Fruit fly (Drosophila melanogaster) whole organism, adult: ENCODE results near the gene Tk.
"Not testable (repeated sequence)": the region's sequence is repeated elsewhere in the genome, so short reads cannot be mapped to it uniquely, and the experiment has no call there.

Source experiments
- CG11617 ChIP-seq: fragments of 200-800 bp; sonication (Bioruptor generic); optimal IDR thresholded peaks from 2 replicates; lab custom pipeline; 2017; ENCODE audit warnings: mild to moderate bottlenecking, missing biosample characterization, missing genetic modification reagents, missing genetic modification characterization
- CG12768 ChIP-seq: fragments of 200-800 bp; sonication (Bioruptor generic); optimal IDR thresholded peaks from 2 replicates; lab custom pipeline; 2017; ENCODE audit warnings: missing biosample characterization, missing genetic modification characterization, mild to moderate bottlenecking, moderate library complexity, missing genetic modification reagents
- CG14711 ChIP-seq: fragments of 200-800 bp; sonication (Bioruptor generic); optimal IDR thresholded peaks from 2 replicates; lab custom pipeline; 2018; ENCODE audit warnings: missing biosample characterization, mild to moderate bottlenecking, missing genetic modification characterization, moderate library complexity
- CG1620 ChIP-seq: fragments of 200-800 bp; sonication (Bioruptor generic); optimal IDR thresholded peaks from 2 replicates; lab custom pipeline; 2016; ENCODE audit warnings: missing biosample characterization, missing genetic modification characterization
- CG33017 ChIP-seq: fragments of 200-800 bp; sonication (Bioruptor generic); optimal IDR thresholded peaks from 2 replicates; lab custom pipeline; 2018; ENCODE audit warnings: missing biosample characterization, mild to moderate bottlenecking, missing genetic modification characterization, moderate library complexity
- CG5204 ChIP-seq: fragments of 200-800 bp; sonication (Bioruptor generic); optimal IDR thresholded peaks from 2 replicates; lab custom pipeline; 2016; ENCODE audit warnings: missing biosample characterization, missing genetic modification characterization
- CG7045 ChIP-seq: fragments of 200-800 bp; sonication (Bioruptor generic); optimal IDR thresholded peaks from 2 replicates; lab custom pipeline; 2017; ENCODE audit warnings: missing biosample characterization, mild to moderate bottlenecking, missing genetic modification characterization
- CG7101 ChIP-seq: fragments of 200-800 bp; sonication (Bioruptor generic); optimal IDR thresholded peaks from 2 replicates; lab custom pipeline; 2018; ENCODE audit warnings: missing biosample characterization, mild to moderate bottlenecking, missing genetic modification characterization, moderate library complexity
- Clk ChIP-seq: fragments of 200-800 bp; sonication (Bioruptor generic); optimal IDR thresholded peaks from 2 replicates; lab custom pipeline; 2017; ENCODE audit warnings: missing biosample characterization, missing genetic modification characterization
- Crg-1 ChIP-seq: fragments of 200-800 bp; sonication (Bioruptor generic); optimal IDR thresholded peaks from 2 replicates; lab custom pipeline; 2016; ENCODE audit warnings: missing biosample characterization, missing genetic modification characterization
- Hr96 ChIP-seq: fragments of 200-800 bp; sonication (Bioruptor generic); optimal IDR thresholded peaks from 2 replicates; lab custom pipeline; 2016; ENCODE audit warnings: missing biosample characterization, missing genetic modification characterization
- Mnt ChIP-seq: fragments of 200-800 bp; sonication (Bioruptor generic); optimal IDR thresholded peaks from 2 replicates; lab custom pipeline; 2016; ENCODE audit warnings: missing biosample characterization, mild to moderate bottlenecking, missing genetic modification characterization
- bab1 ChIP-seq: fragments of 200-800 bp; sonication (Bioruptor generic); optimal IDR thresholded peaks from 3 replicates; lab custom pipeline; 2019; ENCODE audit warnings: missing biosample characterization, mild to moderate bottlenecking, missing genetic modification characterization, moderate library complexity
- cic ChIP-seq: fragments of 200-800 bp; sonication (Bioruptor generic); optimal IDR thresholded peaks from 2 replicates; lab custom pipeline; 2017; ENCODE audit warnings: missing biosample characterization, mild to moderate bottlenecking, missing genetic modification characterization, moderate library complexity
- cnc ChIP-seq, 2 experiments: fragments of >200 bp; optimal IDR thresholded peaks; 2 replicates each; lab custom pipeline; 2017
- kay ChIP-seq: fragments of 200-800 bp; sonication (Bioruptor generic); peaks from one replicate; lab custom pipeline; 2016; ENCODE audit warnings: missing biosample characterization, missing genetic modification characterization, borderline replicate concordance
- ovo ChIP-seq: fragments of 200-800 bp; sonication (Bioruptor generic); optimal IDR thresholded peaks from 2 replicates; lab custom pipeline; 2016; ENCODE audit warnings: missing biosample characterization, missing genetic modification characterization
- pad ChIP-seq: fragments of 200-800 bp; sonication (Bioruptor generic); optimal IDR thresholded peaks from 3 replicates; lab custom pipeline; 2017; ENCODE audit warnings: missing biosample characterization, missing genetic modification characterization, mild to moderate bottlenecking, moderate library complexity, missing genetic modification reagents
- tj ChIP-seq: fragments of 200-800 bp; sonication (Bioruptor generic); optimal IDR thresholded peaks from 3 replicates; lab custom pipeline; 2017; ENCODE audit warnings: missing biosample characterization, mild to moderate bottlenecking, missing genetic modification characterization, moderate library complexity
- toe ChIP-seq: fragments of 200-800 bp; sonication (Bioruptor generic); optimal IDR thresholded peaks from 2 replicates; lab custom pipeline; 2016; ENCODE audit warnings: missing biosample characterization, missing genetic modification characterization

The Tk gene

DNA sequence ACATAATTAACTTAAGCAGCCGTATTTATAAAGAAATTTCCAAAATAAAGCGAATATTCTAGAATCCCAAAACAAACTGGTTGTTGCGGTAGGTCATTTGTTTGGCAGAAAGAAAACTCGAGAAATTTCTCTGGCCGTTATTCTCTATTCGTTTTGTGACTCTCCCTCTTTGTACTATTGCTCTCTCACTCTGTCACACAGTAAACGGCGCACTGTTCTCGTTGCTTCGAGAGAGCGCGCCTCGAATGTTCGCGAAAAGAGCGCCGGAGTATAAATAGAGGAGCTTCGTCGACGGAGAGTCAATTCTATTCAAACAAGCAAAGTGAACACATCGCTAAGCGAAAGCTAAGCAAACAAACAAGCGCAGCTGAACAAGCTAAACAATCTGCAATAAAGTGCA lies 47.0 kb downstream of the Tk start, which contains the start of gene Hsp70Ab:
Gene Hsp70Ab, plus strand, starts transcription at position 301 of the 400 bp plus-strand sequence.
- not testable (repeated sequence) for TF ChIP-seq Mnt (GFP tag; lab: Kevin White, UChicago); CG7101 (tag; lab: Kevin White, UChicago); pad (GFP tag; lab: Kevin White, UChicago)

DNA sequence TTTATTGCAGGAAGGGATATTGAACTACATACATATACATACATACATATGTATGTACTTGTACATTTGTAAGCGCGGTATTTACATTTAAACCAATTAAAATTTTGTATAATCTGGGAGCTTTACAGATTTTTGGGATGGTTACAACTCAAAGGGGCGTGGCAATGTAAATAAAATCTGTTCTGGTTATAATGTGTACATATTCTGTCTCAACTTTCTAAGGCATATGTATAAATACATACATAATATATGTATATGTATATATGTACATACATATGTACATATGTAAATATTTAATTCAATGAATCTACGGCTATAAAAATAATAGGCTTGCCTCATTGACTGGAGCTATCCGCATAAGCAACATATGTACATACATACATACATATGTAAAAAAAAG lies 47.9 kb downstream of the Tk start:
- no peak for TF ChIP-seq CG11617
- TF ChIP-seq Clk, result no peak
- TF ChIP-seq CG33017, result no peak
- no peak for TF ChIP-seq kay
- TF ChIP-seq Crg-1 (GFP tag; lab: Kevin White, UChicago), result no peak
- no peak for TF ChIP-seq ovo (GFP tag; lab: Kevin White, UChicago)
- no peak for TF ChIP-seq CG7101 (tag; lab: Kevin White, UChicago)
- TF ChIP-seq CG7045 (GFP tag; lab: Kevin White, UChicago), result no peak
- TF ChIP-seq toe (GFP tag; lab: Kevin White, UChicago), result no peak
- no peak for TF ChIP-seq cnc (optimal IDR thresholded peaks at IDR 0.05; lab: Kevin White, UChicago)

DNA sequence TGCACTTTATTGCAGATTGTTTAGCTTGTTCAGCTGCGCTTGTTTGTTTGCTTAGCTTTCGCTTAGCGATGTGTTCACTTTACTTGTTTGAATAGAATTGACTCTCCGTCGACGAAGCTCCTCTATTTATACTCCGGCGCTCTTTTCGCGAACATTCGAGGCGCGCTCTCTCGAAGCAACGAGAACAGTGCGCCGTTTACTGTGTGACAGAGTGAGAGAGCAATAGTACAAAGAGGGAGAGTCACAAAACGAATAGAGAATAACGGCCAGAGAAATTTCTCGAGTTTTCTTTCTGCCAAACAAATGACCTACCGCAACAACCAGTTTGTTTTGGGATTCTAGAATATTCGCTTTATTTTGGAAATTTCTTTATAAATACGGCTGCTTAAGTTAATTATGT lies 48.8 kb downstream of the Tk start, which contains the start of gene Hsp70Aa:
Gene Hsp70Aa, minus strand, starts transcription at position 101 of the 400 bp plus-strand sequence.
- not testable (repeated sequence) for TF ChIP-seq cnc (optimal IDR thresholded peaks at IDR 0.05; lab: Kevin White, UChicago); bab1 (GFP tag; lab: Kevin White, UChicago); toe (GFP tag; lab: Kevin White, UChicago)

DNA sequence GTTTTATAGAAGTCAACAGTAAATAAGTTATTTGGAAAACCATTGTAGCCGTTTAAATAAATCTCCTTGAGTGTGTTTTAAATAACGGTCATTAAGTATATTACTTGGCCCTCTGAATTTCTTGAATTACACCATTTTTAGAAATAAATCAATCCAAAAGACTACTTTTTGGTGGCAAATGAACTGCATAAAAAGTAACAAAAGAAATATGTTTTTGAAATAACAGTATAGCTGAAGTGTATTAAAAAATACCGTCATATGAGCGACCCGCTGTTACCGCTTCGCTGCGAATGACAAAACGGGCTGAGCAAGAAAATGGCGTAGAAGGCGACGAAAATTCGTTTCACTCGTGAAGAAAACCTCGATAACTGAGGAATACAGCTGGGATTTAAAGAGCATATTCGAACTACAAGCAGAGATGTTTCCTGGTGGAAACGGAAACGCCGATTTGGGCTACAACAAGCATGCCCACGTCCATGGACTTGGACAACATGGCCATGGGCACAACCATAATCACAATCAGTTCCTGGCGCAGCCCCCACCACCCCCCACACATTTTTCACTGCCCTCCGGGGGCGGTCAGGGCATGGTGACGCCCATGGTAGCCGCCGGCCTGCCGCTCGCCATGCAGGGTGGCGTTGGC lies 55.8 kb downstream of the Tk start, which contains the start of gene CG31211:
Gene CG31211, plus strand, starts transcription at position 294 of the 643 bp plus-strand sequence.
- TF ChIP-seq CG14711, result no peak
- TF ChIP-seq CG7101 (tag; lab: Kevin White, UChicago), result no peak
- peak; percentile 16 for TF ChIP-seq CG5204 (GFP tag; lab: Kevin White, UChicago)
- TF ChIP-seq pad (GFP tag; lab: Kevin White, UChicago), result no peak
- TF ChIP-seq kay, result no peak
- no peak for TF ChIP-seq CG11617
- TF ChIP-seq CG1620 (GFP tag; lab: Kevin White, UChicago), result no peak
- peak; percentile 35 for TF ChIP-seq ovo (GFP tag; lab: Kevin White, UChicago)

DNA sequence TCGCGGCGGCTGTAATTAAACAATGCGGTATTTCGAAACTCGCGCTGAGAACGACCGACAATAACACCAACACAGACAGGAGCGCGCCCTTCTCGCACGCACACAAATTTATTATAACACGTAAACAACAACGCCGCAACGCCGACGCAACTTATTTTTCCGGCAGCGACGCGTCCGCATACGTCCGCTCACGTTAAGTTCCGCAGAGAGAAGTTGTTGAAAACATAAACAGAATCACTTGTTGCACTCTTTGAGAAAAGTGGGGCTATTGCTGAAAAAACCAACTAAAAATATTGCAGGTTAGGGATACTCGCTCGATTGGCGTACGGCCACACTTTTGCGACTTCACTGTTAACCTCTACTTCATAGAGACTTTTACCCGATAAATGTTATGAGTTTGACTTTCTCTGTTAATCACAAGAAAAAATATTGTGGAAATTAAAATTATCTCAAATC lies 56.3 kb downstream of the Tk start, which contains the start of gene Cad87A:
Gene Cad87A, minus strand, starts transcription at position 227 of the 456 bp plus-strand sequence.
- TF ChIP-seq Mnt (GFP tag; lab: Kevin White, UChicago) (peak; percentile 41), CG11617 (no peak), CG33017 (no peak), tj (peak; percentile 49), kay (no peak)

DNA sequence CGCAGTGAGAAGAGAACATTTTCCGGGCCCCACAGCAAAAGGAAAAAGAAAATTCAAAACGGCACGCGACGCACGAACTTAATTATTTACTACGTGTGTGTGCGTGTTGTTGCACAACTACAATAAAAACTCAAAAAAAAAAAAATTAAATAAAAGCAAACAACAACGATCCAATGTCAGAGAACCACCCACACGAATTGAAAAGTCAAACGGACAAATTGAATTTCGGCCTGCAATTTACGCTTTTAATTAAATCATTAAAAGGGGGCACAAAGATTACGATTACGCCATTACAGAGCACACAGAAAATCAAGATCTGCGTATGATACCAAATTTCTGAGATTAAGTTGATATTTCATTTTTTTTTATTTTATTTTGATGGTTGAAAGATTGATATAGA lies 57.3 kb downstream of the Tk start:
- TF ChIP-seq CG7045 (GFP tag; lab: Kevin White, UChicago) (no peak), CG11617 (no peak), Clk (no peak), cnc (optimal IDR thresholded peaks at IDR 0.05; lab: Kevin White, UChicago) (no peak), cic (GFP tag; lab: Kevin White, UChicago) (no peak), toe (GFP tag; lab: Kevin White, UChicago) (no peak), ovo (GFP tag; lab: Kevin White, UChicago) (no peak), Hr96 (GFP tag; lab: Kevin White, UChicago) (no peak), pad (GFP tag; lab: Kevin White, UChicago) (no peak), Crg-1 (GFP tag; lab: Kevin White, UChicago) (no peak), bab1 (GFP tag; lab: Kevin White, UChicago) (no peak), CG7101 (tag; lab: Kevin White, UChicago) (no peak), kay (no peak)

DNA sequence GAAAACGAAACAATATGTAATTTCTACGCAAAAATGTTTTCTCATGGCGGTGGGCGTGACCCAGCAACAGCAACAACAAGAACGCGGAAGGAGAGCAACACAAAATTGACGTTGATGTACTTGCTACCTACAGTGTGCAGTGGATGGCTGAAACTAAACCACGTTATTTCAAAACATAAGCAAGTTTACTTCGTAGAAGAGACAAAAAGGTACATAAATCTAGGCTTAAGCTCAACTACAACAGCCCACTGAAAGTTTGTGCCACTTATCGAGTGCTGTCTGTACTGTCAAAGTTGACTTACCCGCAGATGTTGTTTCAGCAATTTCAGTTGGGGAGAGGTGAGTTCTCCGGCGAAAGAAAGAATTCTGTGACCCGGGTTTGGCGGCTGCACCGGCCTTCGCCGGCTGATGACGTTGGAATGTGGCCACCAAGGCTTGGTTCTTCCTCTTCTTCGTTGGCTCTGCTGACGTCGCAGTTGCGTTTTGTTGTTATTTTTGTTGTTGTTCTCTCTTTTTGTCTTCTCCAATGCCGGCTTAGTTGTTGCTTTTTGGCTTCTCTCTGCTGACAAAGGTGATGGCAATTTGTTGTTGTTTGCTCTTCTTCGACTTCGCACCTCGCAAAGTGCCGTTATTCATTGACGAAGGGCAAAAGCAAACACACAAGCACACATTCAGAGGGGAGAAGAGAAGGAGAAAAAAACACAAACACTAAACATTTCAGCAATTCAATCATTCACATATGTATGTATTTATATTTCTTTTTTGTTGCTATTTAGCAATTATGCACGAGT lies 58.0 kb downstream of the Tk start:
- TF ChIP-seq CG33017 (no peak), CG7101 (tag; lab: Kevin White, UChicago) (no peak), Crg-1 (GFP tag; lab: Kevin White, UChicago) (no peak), CG7045 (GFP tag; lab: Kevin White, UChicago) (no peak), Clk (no peak), kay (no peak), Hr96 (GFP tag; lab: Kevin White, UChicago) (no peak), CG1620 (GFP tag; lab: Kevin White, UChicago) (no peak), ovo (GFP tag; lab: Kevin White, UChicago) (peak; percentile 93), cnc (optimal IDR thresholded peaks at IDR 0.05; lab: Kevin White, UChicago) (no peak), tj (peak; percentile 87), CG12768 (GFP tag; lab: Kevin White, UChicago) (no peak), CG5204 (GFP tag; lab: Kevin White, UChicago) (no peak), CG14711 (no peak), Mnt (GFP tag; lab: Kevin White, UChicago) (no peak), cic (GFP tag; lab: Kevin White, UChicago) (no peak), toe (GFP tag; lab: Kevin White, UChicago) (no peak), bab1 (GFP tag; lab: Kevin White, UChicago) (peak; percentile 24), CG11617 (no peak), pad (GFP tag; lab: Kevin White, UChicago) (peak; percentile 92)
